Worm (Caenorhabditis elegans): ENCODE measurements around the gene F56A8.4.

The F56A8.4 gene

DNA sequence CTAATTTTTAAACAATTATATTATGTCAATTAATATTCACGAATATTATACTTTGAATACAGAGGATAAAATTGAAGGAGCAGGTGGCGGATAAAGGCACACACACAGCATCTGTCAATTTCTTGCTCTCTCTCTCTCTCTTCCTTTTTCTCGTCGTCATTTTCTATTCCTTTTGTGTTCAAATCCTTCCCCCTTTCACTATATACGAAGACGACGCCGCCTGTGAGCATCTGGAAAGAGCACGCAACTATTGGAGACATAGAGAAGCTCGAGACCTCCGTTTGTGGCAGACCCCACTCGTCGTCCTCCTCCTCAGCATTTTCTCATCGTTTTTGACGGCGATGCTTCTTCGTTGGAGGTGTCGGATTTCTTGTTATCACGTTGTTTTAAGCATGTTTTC, 4.9 kb upstream of the F56A8.4 start:
- TF ChIP-seq lsy-2 (tag; optimal IDR thresholded peaks at IDR 0.05): peak in 1 of 2 experiments; percentile 48
- TF ChIP-seq fkh-10 (GFP tag; optimal IDR thresholded peaks at IDR 0.05): peak; percentile 24
- peak; percentile 18 for TF ChIP-seq dpl-1 (GFP tag; optimal IDR thresholded peaks at IDR 0.05)
- TF ChIP-seq hlh-30 (tag; optimal IDR thresholded peaks at IDR 0.05; ENCODE audit: insufficient read depth): peak; percentile 20
- no peak for TF ChIP-seq hlh-11 (tag; optimal IDR thresholded peaks at IDR 0.05)
- peak in 1 of 2 experiments; percentile 30 for TF ChIP-seq mdl-1 (tag; optimal IDR thresholded peaks at IDR 0.05)
- TF ChIP-seq mep-1 (tag; optimal IDR thresholded peaks at IDR 0.05): peak; percentile 14
- TF ChIP-seq php-3 (GFP tag; IDR thresholded peaks at IDR 0.05): no peak
- 0 out of 2 replicates have a peak, but pooled peaks have one; percentile 9 for TF ChIP-seq hmg-1.1 (GFP tag; IDR thresholded peaks at IDR 0.05)

- TF ChIP-seq arid-1 (GFP tag; conservative IDR thresholded peaks at IDR 0.05): no peak
- TF ChIP-seq ztf-11 (tag; optimal IDR thresholded peaks at IDR 0.05): no peak
- no peak for TF ChIP-seq set-16 (GFP tag; IDR thresholded peaks at IDR 0.05)
- peak; percentile 68 for TF ChIP-seq nhr-28 (tag; optimal IDR thresholded peaks at IDR 0.05)
- peak; percentile 13 for TF ChIP-seq nhr-6 (tag; optimal IDR thresholded peaks at IDR 0.05)
- TF ChIP-seq hlh-30 (tag; optimal IDR thresholded peaks at IDR 0.05; ENCODE audit: insufficient read depth): peak; percentile 78
- TF ChIP-seq mxl-3 (GFP tag; optimal IDR thresholded peaks at IDR 0.05): peak; percentile 54
- TF ChIP-seq mes-2 (tag; optimal IDR thresholded peaks at IDR 0.05; ENCODE audit: poor library complexity, severe bottlenecking): peak; percentile 35
- TF ChIP-seq ceh-32 (tag; optimal IDR thresholded peaks at IDR 0.05; ENCODE audit: poor library complexity): no peak
- peak; percentile 32; the same call in 1 of the 2 replicates for TF ChIP-seq hmg-1.1 (GFP tag; IDR thresholded peaks at IDR 0.05)
- peak in 1 of 2 experiments; percentile 14 for TF ChIP-seq daf-16 (GFP tag; optimal IDR thresholded peaks at IDR 0.05)
- TF ChIP-seq daf-16 (tag; optimal IDR thresholded peaks at IDR 0.05): peak; percentile 27
- TF ChIP-seq snpc-1.2 (GFP tag; IDR thresholded peaks at IDR 0.05): no peak
- no peak for TF ChIP-seq zag-1 (tag; optimal IDR thresholded peaks at IDR 0.05)
- TF ChIP-seq unc-62 (GFP tag; optimal IDR thresholded peaks at IDR 0.05 in 1 of 2): peak in 1 of 2 experiments; percentile 82
- no peak for TF ChIP-seq unc-62 (tag; optimal IDR thresholded peaks at IDR 0.05)
- TF ChIP-seq saeg-2 (GFP tag; IDR thresholded peaks at IDR 0.05): no peak
- no peak for TF ChIP-seq lin-1 (GFP tag; IDR thresholded peaks at IDR 0.05)
- TF ChIP-seq aha-1 (tag): no peak
- TF ChIP-seq hlh-11 (tag; optimal IDR thresholded peaks at IDR 0.05): peak; percentile 62
- TF ChIP-seq dpl-1 (GFP tag; optimal IDR thresholded peaks at IDR 0.05): peak; percentile 20
- TF ChIP-seq nhr-25 (tag; optimal IDR thresholded peaks at IDR 0.05; ENCODE audit: borderline replicate concordance, insufficient read depth): peak; percentile 39
- peak in 1 of 2 experiments; percentile 32 for TF ChIP-seq lsy-2 (tag; optimal IDR thresholded peaks at IDR 0.05)
- TF ChIP-seq R02D3.7 (tag; optimal IDR thresholded peaks at IDR 0.05): no peak
- TF ChIP-seq rbr-2 (tag; optimal IDR thresholded peaks at IDR 0.05): peak; percentile 6
- no peak for TF ChIP-seq zfp-3 (GFP tag; conservative IDR thresholded peaks at IDR 0.05)
- TF ChIP-seq Y5F2A.4 (GFP tag; optimal IDR thresholded peaks at IDR 0.05): no peak
- TF ChIP-seq ceh-44 (GFP tag; IDR thresholded peaks at IDR 0.05): no peak; the same call in 1 of the 2 replicates
- TF ChIP-seq sdz-12 (GFP tag; optimal IDR thresholded peaks at IDR 0.05): no peak
- TF ChIP-seq unc-39 (tag; optimal IDR thresholded peaks at IDR 0.05): no peak
- no peak for TF ChIP-seq ceh-82 (tag; optimal IDR thresholded peaks at IDR 0.05)
- TF ChIP-seq pha-4 (GFP tag; IDR thresholded peaks at IDR 0.05): no peak
- peak; percentile 26 for TF ChIP-seq pha-4 (tag; optimal IDR thresholded peaks at IDR 0.05)
- peak; percentile 32 for TF ChIP-seq dve-1 (tag; optimal IDR thresholded peaks at IDR 0.05; ENCODE audit: insufficient read depth)
- TF ChIP-seq ZK546.5 (tag; optimal IDR thresholded peaks at IDR 0.05): no peak
Observed at ce11 chrIII:13258752-13259151, 4.3 kb upstream of the F56A8.4 start.

DNA sequence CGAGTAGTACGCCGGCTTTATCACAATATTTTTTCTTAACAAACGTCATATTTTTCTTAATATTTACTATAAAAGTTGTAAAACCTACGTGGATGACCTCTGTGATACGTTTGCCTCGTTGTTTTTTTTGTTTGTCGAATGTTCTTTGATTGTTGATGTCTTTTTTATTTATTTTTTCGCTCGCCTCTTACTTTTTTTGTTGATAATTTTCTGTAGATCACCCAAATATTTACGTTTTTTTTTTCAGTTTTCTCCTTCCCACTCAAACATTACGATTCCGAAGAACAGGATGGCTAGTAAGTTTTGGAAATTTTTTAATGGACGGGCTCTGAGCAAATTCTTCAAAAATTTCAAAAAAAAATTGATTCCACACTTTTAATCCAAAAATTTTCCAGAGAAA, 2.7 kb upstream of the F56A8.4 start:
- 0 out of 2 replicates have a peak, but pooled peaks have one; percentile 20 for TF ChIP-seq lin-38 (GFP tag; IDR thresholded peaks at IDR 0.05)
- no peak for TF ChIP-seq lin-13 (GFP tag; optimal IDR thresholded peaks at IDR 0.05)
- TF ChIP-seq hlh-11 (tag; optimal IDR thresholded peaks at IDR 0.05): no peak
- TF ChIP-seq daf-16 (GFP tag; optimal IDR thresholded peaks at IDR 0.05): peak in 1 of 2 experiments; percentile 2
- TF ChIP-seq daf-16 (tag; optimal IDR thresholded peaks at IDR 0.05): peak; percentile 40
- no peak for TF ChIP-seq R02D3.7 (tag; optimal IDR thresholded peaks at IDR 0.05)
- TF ChIP-seq sdz-12 (GFP tag; optimal IDR thresholded peaks at IDR 0.05): no peak
